Worm (Caenorhabditis elegans) whole organism, midembryonic: ENCODE results near the gene F59B2.8.
"Not testable (repeated sequence)": the region's sequence is repeated elsewhere in the genome, so short reads cannot be mapped to it uniquely, and the experiment has no call there.

Source experiments
- T22C8.4 ChIP-seq: fragments of 200-800 bp; sonication (Bioruptor generic); IDR thresholded peaks from 2 replicates; pipeline ENCODE4 v1.3.6; 2022; ENCODE audit warnings: missing genetic modification characterization, missing compliant biosample characterization
- cog-1 ChIP-seq: sonication (generic microtip); optimal IDR thresholded peaks from 2 replicates; lab custom pipeline; 2016; ENCODE audit warnings: missing genetic modification characterization, missing compliant biosample characterization
- flt-1 ChIP-seq: fragments of 200-800 bp; sonication (Bioruptor generic); IDR thresholded peaks from 2 replicates; pipeline ENCODE4 v1.3.6; 2022; ENCODE audit warnings: missing genetic modification characterization, missing compliant biosample characterization
- klf-2 ChIP-seq: fragments of 200-800 bp; sonication (Bioruptor generic); conservative IDR thresholded peaks from 2 replicates; pipeline ENCODE4 v1.3.6; 2022; ENCODE audit warnings: missing genetic modification reagents, missing genetic modification characterization, missing compliant biosample characterization
- med-1 ChIP-seq: sonication (generic microtip); optimal IDR thresholded peaks from 2 replicates; lab custom pipeline; 2017; ENCODE audit warnings: missing genetic modification characterization, mild to moderate bottlenecking, missing compliant biosample characterization, antibody characterized with exemption, missing genetic modification reagents; ENCODE audit not compliant: insufficient read depth
- ref-1 ChIP-seq: fragments of 200-800 bp; sonication (Bioruptor generic); conservative IDR thresholded peaks from 2 replicates; pipeline ENCODE4 v1.3.6; 2022; ENCODE audit warnings: missing genetic modification reagents, missing genetic modification characterization, missing compliant biosample characterization
- tab-1 ChIP-seq: fragments of 200-800 bp; sonication (Bioruptor generic); IDR thresholded peaks from 2 replicates; pipeline ENCODE4 v1.3.6; 2022; ENCODE audit warnings: missing genetic modification characterization, missing compliant biosample characterization
- ztf-23 ChIP-seq: fragments of 200-800 bp; sonication (Bioruptor generic); IDR thresholded peaks from 2 replicates; pipeline ENCODE4 v1.3.6; 2022; ENCODE audit warnings: missing genetic modification reagents, missing genetic modification characterization, missing compliant biosample characterization
- ztf-29 ChIP-seq: fragments of 200-800 bp; sonication (Bioruptor generic); IDR thresholded peaks from 2 replicates; pipeline ENCODE4 v1.3.6; 2022; ENCODE audit warnings: missing genetic modification reagents, missing genetic modification characterization, missing compliant biosample characterization

Gene F59B2.8

DNA sequence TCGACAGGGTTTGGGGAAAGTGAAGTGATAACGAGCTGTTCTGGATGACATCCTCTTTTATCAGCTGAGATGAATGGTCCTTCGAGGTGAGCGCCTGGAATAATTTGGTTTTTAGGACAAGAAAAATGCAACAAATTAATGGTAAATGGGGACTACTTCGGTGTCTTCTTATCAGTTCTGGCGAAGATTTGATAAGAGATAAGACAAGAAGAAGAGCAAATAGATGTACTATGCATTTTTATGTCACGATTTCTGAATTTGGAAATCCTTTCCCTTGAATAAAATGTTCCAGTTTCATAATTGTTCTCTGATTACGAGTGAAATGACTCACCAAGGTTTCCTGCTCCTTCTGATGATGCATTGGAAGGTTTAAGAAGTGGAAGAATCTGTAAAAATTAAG lies 12.2 kb downstream of the F59B2.8 start:
- no peak for TF ChIP-seq tab-1 (GFP tag; lab: Robert Waterston, UW)
- TF ChIP-seq cog-1 (tag; lab: Kevin White, UChicago), result no peak
- TF ChIP-seq ref-1 (GFP tag; lab: Robert Waterston, UW), result no peak
- TF ChIP-seq ztf-23, result no peak
- no peak for TF ChIP-seq flt-1 (GFP tag; lab: Robert Waterston, UW)
- TF ChIP-seq ztf-29 (GFP tag; lab: Robert Waterston, UW), result no peak

DNA sequence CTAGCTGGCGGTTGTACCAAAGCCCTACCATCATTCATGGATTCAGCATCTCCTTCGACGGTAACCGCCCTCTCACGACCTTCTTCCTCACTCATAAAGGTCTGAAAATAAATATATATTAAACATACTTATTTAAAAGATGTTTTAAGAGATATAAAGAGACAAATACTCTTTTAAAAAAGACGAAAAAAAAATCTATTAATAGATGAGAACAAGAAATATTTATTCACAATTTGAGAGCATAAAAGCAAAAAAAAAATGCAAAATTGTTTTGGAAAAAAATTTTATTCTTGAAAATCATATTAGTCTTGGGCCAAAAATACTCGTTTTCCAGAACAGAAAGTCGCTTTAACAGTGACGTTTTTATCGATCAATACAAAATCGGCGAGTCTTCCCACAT lies 13.3 kb downstream of the F59B2.8 start, which contains the start of gene skat-1:
Gene skat-1, minus strand, starts transcription at position 101 of the 400 bp plus-strand sequence.
- TF ChIP-seq klf-2 (GFP tag; lab: Robert Waterston, UW) (no peak), flt-1 (GFP tag; lab: Robert Waterston, UW) (no peak), ztf-29 (GFP tag; lab: Robert Waterston, UW) (no peak), ztf-23 (no peak), ref-1 (GFP tag; lab: Robert Waterston, UW) (no peak), cog-1 (tag; lab: Kevin White, UChicago) (no peak), med-1 (GFP tag; lab: Kevin White, UChicago) (no peak), tab-1 (GFP tag; lab: Robert Waterston, UW) (no peak), T22C8.4 (no peak)

DNA sequence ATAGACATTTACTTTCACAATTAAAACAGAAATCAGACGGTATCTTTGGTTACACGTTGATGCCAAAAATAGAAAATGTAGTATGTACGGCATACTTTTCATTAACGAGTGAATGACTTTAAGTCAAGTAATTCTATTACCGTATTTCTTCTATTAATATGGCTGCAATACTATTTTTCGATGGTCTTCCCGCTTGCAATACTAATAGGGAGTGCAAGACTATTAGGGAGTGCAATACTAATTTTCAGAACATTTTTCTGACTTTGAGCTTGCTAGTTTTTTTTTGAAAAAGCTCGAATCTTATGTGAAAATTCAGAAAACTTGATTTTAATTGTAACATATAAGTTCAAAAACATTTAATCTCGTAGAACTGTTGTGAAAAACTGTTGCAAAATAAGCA lies 20.2 kb downstream of the F59B2.8 start, which contains the start of gene R08D7.7:
Gene R08D7.7, plus strand, starts transcription at position 301 of the 400 bp plus-strand sequence.
- TF ChIP-seq klf-2 (GFP tag; lab: Robert Waterston, UW); med-1 (GFP tag; lab: Kevin White, UChicago); ref-1 (GFP tag; lab: Robert Waterston, UW): not testable (repeated sequence)

DNA sequence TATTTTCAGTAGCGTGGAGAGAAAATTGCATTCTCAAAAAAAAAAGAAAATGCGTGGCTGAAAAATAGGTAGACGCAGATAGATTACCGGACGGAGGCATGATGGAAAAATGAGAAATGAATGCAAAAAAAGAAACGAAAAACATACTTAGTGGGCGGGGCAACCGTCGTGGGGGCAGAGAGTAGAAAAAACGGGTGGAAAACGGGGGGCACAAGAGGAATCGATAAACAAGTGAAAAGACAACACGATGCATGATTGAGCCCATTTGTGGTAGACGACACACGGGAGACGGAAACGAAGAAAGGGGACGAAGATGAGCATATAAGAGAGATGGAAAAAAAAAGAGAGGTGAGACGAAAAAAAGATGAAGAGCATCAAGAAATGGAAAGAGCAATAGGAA lies 21.5 kb downstream of the F59B2.8 start:
- 0 out of 2 replicates have a peak, but pooled peaks have one; percentile 34 for TF ChIP-seq flt-1 (GFP tag; lab: Robert Waterston, UW)
- no peak for TF ChIP-seq med-1 (GFP tag; lab: Kevin White, UChicago)

DNA sequence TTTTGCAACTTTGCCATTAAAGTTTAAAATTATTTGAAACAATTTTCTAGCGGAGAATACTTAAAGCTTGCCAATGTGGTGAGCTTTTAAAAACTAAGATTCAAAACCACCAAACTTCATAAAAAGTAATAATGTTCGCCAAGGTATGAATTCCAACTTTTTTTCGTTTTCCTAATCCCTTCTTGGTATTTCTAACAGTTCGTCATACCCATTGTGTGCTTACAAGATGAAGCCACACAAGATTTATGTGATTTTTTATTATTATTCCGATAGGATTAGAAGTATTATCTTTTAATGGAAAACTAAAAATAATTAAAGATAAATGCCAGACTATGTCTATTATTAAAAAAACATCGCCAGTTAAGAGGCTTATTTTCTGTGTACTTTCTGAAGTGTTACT lies 21.9 kb downstream of the F59B2.8 start:
- TF ChIP-seq ztf-29 (GFP tag; lab: Robert Waterston, UW) (no peak), med-1 (GFP tag; lab: Kevin White, UChicago) (no peak), klf-2 (GFP tag; lab: Robert Waterston, UW) (no peak), ref-1 (GFP tag; lab: Robert Waterston, UW) (no peak), tab-1 (GFP tag; lab: Robert Waterston, UW) (no peak), T22C8.4 (no peak), ztf-23 (no peak), cog-1 (tag; lab: Kevin White, UChicago) (no peak)

DNA sequence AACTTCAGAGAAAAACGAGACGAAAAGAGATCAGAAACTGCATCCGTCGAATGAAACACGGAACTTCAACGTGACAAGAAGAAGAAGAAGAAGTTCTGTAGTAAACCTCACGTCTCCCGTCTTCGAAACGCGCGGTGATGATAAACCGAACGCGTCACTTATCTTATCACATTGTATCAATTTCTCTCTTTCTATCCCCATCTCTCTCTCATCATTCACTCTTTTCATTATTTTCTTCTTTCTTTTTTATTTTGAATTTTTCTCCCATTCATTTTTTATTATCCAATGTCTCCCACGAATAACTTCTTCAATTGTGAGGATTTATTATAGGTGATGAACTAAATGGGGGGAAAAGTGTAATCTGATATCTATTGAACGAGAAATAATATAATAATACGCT lies 23.1 kb downstream of the F59B2.8 start:
- TF ChIP-seq ztf-29 (GFP tag; lab: Robert Waterston, UW), result no peak
- TF ChIP-seq med-1 (GFP tag; lab: Kevin White, UChicago), result no peak

DNA sequence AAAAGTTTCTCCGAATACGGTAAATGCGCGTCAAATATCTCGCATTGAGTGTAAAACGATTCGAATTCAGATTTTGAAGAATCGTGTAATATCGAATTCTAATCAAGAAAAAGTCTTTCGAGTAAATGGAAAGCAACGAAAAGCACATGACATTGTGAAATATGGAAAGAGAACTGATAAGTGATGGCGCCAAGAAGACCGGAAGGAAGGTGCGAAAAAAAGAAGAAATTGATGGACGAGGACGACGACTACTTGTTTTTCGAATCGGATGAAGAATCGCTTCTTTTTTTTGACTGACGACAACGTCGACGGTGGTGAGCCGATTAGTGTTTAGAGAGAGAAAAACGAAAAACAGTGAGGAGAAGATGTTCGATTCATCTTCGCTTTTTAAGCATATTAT lies 24.0 kb downstream of the F59B2.8 start:
- no peak for TF ChIP-seq cog-1 (tag; lab: Kevin White, UChicago)
- no peak for TF ChIP-seq tab-1 (GFP tag; lab: Robert Waterston, UW)
- TF ChIP-seq med-1 (GFP tag; lab: Kevin White, UChicago), result no peak
- no peak for TF ChIP-seq flt-1 (GFP tag; lab: Robert Waterston, UW)
- no peak for TF ChIP-seq ztf-29 (GFP tag; lab: Robert Waterston, UW)
- TF ChIP-seq ref-1 (GFP tag; lab: Robert Waterston, UW), result no peak
- no peak for TF ChIP-seq klf-2 (GFP tag; lab: Robert Waterston, UW)
- TF ChIP-seq ztf-23, result no peak
- no peak for TF ChIP-seq T22C8.4

DNA sequence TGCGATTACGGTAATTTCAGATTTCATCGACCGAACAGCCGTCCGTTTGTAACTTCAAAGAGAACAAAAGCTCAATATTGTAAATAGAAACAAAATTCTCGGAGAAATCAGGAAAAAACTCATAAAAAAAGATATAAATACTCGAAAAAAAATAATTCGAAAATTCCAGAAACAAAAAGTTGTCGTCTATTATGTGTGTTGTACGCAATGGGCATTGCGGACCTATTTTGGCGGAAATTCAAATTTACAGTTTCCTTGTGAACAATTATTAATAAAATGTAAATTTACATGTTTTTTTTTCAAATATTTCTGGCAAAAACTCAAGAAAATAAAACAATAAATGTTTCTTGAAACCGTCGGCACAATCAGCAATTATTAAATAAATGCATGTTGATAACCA lies 24.5 kb downstream of the F59B2.8 start:
- TF ChIP-seq med-1 (GFP tag; lab: Kevin White, UChicago) (no peak), ref-1 (GFP tag; lab: Robert Waterston, UW) (no peak)

DNA sequence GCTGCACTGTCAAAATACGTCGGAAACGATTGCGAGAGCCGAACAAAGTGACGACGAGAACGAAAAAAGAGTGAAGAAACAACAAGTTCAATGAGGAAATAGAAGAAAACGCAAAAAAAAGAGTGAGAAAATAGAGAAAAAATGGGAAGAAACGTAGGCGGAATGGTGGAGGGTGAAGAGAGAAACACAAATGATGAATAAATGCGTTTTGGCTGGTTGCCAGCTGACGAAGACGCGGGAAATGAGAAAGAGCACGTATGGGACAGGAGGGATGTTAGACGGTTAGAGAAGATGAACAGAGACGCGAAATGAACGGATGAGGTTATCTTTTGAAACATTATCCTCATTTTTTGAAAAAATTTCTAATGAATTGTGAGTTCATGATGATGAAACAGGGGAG lies 25.0 kb downstream of the F59B2.8 start:
- no peak for TF ChIP-seq ref-1 (GFP tag; lab: Robert Waterston, UW)

DNA sequence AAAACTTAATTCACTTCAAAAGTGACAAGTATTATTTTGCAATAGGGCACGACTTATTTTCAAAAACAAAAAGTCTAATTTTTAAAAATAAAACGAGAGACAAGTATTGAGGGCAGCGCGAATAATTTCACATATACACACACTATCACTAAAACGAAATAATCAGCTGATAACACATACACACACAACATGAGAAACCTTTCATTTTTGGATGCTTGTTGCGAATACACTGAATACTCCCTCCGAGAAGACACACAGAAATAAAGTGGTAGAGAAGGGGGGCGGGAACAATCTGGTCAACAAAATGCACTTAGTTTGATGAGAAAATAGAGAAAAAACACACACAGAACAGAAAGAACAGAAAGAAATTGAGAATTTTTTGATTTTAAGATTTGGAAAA lies 25.6 kb downstream of the F59B2.8 start:
- TF ChIP-seq klf-2 (GFP tag; lab: Robert Waterston, UW), result no peak
- TF ChIP-seq flt-1 (GFP tag; lab: Robert Waterston, UW), result no peak
- no peak for TF ChIP-seq ztf-29 (GFP tag; lab: Robert Waterston, UW)
- no peak for TF ChIP-seq ref-1 (GFP tag; lab: Robert Waterston, UW)

DNA sequence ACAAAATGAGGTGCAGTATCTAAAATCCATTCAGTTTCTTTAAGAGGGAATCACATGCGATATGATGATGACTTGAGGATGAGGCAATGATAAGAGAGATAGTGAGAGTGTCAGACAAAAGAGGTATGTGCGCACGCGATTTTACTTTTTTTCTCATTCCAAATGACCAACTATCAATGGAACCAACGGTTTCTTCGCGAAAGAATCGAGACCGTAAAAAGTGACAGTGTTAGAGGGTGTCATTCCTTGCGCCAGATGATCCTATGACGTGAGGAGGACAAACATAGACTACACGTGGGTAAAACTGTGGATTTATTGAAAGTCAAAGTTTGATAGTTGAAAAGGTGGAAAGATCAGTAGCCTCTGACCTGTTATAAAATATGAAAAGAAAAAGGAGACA lies 26.2 kb downstream of the F59B2.8 start:
- TF ChIP-seq tab-1 (GFP tag; lab: Robert Waterston, UW), result no peak

DNA sequence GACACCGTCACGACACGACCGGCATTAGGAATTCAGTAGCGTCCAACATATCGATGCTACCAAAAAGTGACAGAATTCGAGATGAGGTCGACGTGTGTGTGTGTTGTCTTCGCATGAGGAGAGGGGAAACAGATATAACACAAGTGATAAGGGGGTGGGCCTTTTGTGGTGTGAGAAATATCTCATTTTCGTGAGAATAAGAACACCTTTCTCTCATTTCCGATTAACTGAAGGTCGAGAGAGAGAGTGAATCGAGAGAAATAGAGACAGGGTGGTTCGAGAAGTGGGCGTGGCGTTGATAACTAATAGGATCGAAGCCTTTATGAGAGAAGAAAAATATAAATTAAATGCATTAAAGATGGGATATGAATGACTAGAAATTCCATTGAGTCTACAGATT lies 26.9 kb downstream of the F59B2.8 start:
- TF ChIP-seq ref-1 (GFP tag; lab: Robert Waterston, UW), result no peak
- TF ChIP-seq tab-1 (GFP tag; lab: Robert Waterston, UW), result no peak
- no peak for TF ChIP-seq ztf-29 (GFP tag; lab: Robert Waterston, UW)
- no peak for TF ChIP-seq klf-2 (GFP tag; lab: Robert Waterston, UW)
- no peak for TF ChIP-seq cog-1 (tag; lab: Kevin White, UChicago)
- no peak for TF ChIP-seq med-1 (GFP tag; lab: Kevin White, UChicago)
- TF ChIP-seq ztf-23, result no peak
- TF ChIP-seq flt-1 (GFP tag; lab: Robert Waterston, UW), result no peak
- TF ChIP-seq T22C8.4, result no peak
